Worm (Caenorhabditis elegans) whole organism, late embryonic: ENCODE data around the gene mom-1.

Source experiments
- C08G9.2 ChIP-seq: sonication (generic microtip); optimal IDR thresholded peaks from 2 replicates; lab custom pipeline; 2016; ENCODE audit warnings: mild to moderate bottlenecking, missing genetic modification characterization, moderate library complexity, missing compliant biosample characterization
- C38D4.7 ChIP-seq: fragments of 200-800 bp; sonication (Bioruptor generic); optimal IDR thresholded peaks from 2 replicates; lab custom pipeline; 2018; ENCODE audit warnings: mild to moderate bottlenecking, missing genetic modification characterization, moderate library complexity, missing compliant biosample characterization
- F13H6.1 ChIP-seq: sonication (generic microtip); optimal IDR thresholded peaks from 2 replicates; lab custom pipeline; 2016; ENCODE audit warnings: missing genetic modification characterization, missing compliant biosample characterization
- K02D7.2 ChIP-seq: sonication (generic microtip); optimal IDR thresholded peaks from 2 replicates; lab custom pipeline; 2017; ENCODE audit warnings: mild to moderate bottlenecking, missing genetic modification characterization, missing compliant biosample characterization
- K09A11.1 ChIP-seq: sonication (generic microtip); optimal IDR thresholded peaks from 2 replicates; lab custom pipeline; 2017; ENCODE audit warnings: antibody characterized with exemption, mild to moderate bottlenecking, missing genetic modification characterization, missing compliant biosample characterization; ENCODE audit not compliant: insufficient read depth
- T23F11.4 ChIP-seq: fragments of 200-800 bp; sonication (Bioruptor generic); optimal IDR thresholded peaks from 2 replicates; lab custom pipeline; 2018; ENCODE audit warnings: mild to moderate bottlenecking, missing genetic modification characterization, missing compliant biosample characterization
- ahr-1 ChIP-seq: sonication (generic microtip); optimal IDR thresholded peaks from 2 replicates; lab custom pipeline; 2016; ENCODE audit warnings: missing genetic modification characterization, missing compliant biosample characterization
- ceh-14 ChIP-seq: sonication (generic microtip); optimal IDR thresholded peaks from 2 replicates; lab custom pipeline; 2016; ENCODE audit warnings: missing genotype, missing genetic modification characterization, missing compliant biosample characterization
- ceh-19 ChIP-seq: fragments of 200-800 bp; sonication (Bioruptor generic); optimal IDR thresholded peaks from 2 replicates; lab custom pipeline; 2018; ENCODE audit warnings: mild to moderate bottlenecking, missing genetic modification characterization, missing compliant biosample characterization
- ceh-22 ChIP-seq: sonication (generic microtip); optimal IDR thresholded peaks from 2 replicates; lab custom pipeline; 2017; ENCODE audit warnings: missing biosample characterization, missing genetic modification characterization
- ceh-31 ChIP-seq: sonication (generic microtip); optimal IDR thresholded peaks from 2 replicates; lab custom pipeline; 2016; ENCODE audit warnings: missing genetic modification characterization, missing compliant biosample characterization
- ceh-34 ChIP-seq: sonication (generic microtip); optimal IDR thresholded peaks from 2 replicates; lab custom pipeline; 2016; ENCODE audit warnings: mild to moderate bottlenecking, missing genetic modification characterization, missing compliant biosample characterization
- ceh-45 ChIP-seq: fragments of 200-800 bp; sonication (Bioruptor generic); IDR thresholded peaks from 2 replicates; pipeline ENCODE4 v1.3.6; 2022; ENCODE audit warnings: missing genetic modification reagents, missing genetic modification characterization, missing compliant biosample characterization
- ceh-6 ChIP-seq: fragments of 200-800 bp; sonication (Bioruptor generic); optimal IDR thresholded peaks from 2 replicates; lab custom pipeline; 2018; ENCODE audit warnings: mild to moderate bottlenecking, missing genetic modification characterization, missing compliant biosample characterization
- ceh-9 ChIP-seq: sonication (generic microtip); optimal IDR thresholded peaks from 2 replicates; lab custom pipeline; 2016; ENCODE audit warnings: mild to moderate bottlenecking, missing genetic modification characterization, inconsistent platforms, missing compliant biosample characterization
- dmd-4 ChIP-seq: sonication (generic microtip); optimal IDR thresholded peaks from 2 replicates; lab custom pipeline; 2016; ENCODE audit warnings: borderline replicate concordance, missing genetic modification characterization, missing compliant biosample characterization
- dve-1 ChIP-seq: sonication (generic microtip); optimal IDR thresholded peaks from 2 replicates; lab custom pipeline; 2017; ENCODE audit warnings: antibody characterized with exemption, mild to moderate bottlenecking, missing genetic modification characterization, missing compliant biosample characterization
- elt-2 ChIP-seq: sonication (generic microtip); optimal IDR thresholded peaks from 2 replicates; lab custom pipeline; 2016; ENCODE audit warnings: missing genetic modification reagents, missing genetic modification characterization, missing compliant biosample characterization
- eyg-1 ChIP-seq: sonication (generic microtip); optimal IDR thresholded peaks from 2 replicates; lab custom pipeline; 2016; ENCODE audit warnings: missing genotype, missing genetic modification characterization, missing compliant biosample characterization
- fax-1 ChIP-seq: sonication (generic microtip); optimal IDR thresholded peaks from 2 replicates; lab custom pipeline; 2016; ENCODE audit warnings: missing genotype, missing genetic modification characterization, missing compliant biosample characterization
- fkh-10 ChIP-seq: fragments of 150-350 bp; optimal IDR thresholded peaks from 2 replicates; lab custom pipeline; 2014; ENCODE audit warnings: missing biosample characterization, missing genetic modification reagents, missing genetic modification characterization
- gmeb-2 ChIP-seq: sonication (generic microtip); optimal IDR thresholded peaks from 2 replicates; lab custom pipeline; 2016; ENCODE audit warnings: missing genetic modification characterization, inconsistent platforms, missing compliant biosample characterization
- hlh-13 ChIP-seq: fragments of 200-800 bp; sonication (Bioruptor generic); optimal IDR thresholded peaks from 2 replicates; lab custom pipeline; 2018; ENCODE audit warnings: mild to moderate bottlenecking, missing genetic modification characterization, missing compliant biosample characterization
- hlh-15 ChIP-seq: sonication (generic microtip); optimal IDR thresholded peaks from 2 replicates; lab custom pipeline; 2016; ENCODE audit warnings: missing genetic modification characterization, missing compliant biosample characterization
- hlh-30 ChIP-seq: sonication (generic microtip); optimal IDR thresholded peaks from 2 replicates; lab custom pipeline; 2017; ENCODE audit warnings: antibody characterized with exemption, missing genetic modification characterization, missing compliant biosample characterization; ENCODE audit not compliant: insufficient read depth
- lim-6 ChIP-seq: sonication (generic microtip); optimal IDR thresholded peaks from 2 replicates; lab custom pipeline; 2016; ENCODE audit warnings: missing genetic modification characterization, missing compliant biosample characterization
- lin-11 ChIP-seq: fragments of 200-800 bp; sonication (Bioruptor generic); optimal IDR thresholded peaks from 2 replicates; lab custom pipeline; 2018; ENCODE audit warnings: mild to moderate bottlenecking, missing genetic modification characterization, missing compliant biosample characterization
- madf-2 ChIP-seq: sonication (generic microtip); optimal IDR thresholded peaks from 2 replicates; lab custom pipeline; 2017; ENCODE audit warnings: missing genetic modification characterization, missing compliant biosample characterization
- mec-3 ChIP-seq: sonication (generic microtip); optimal IDR thresholded peaks from 2 replicates; lab custom pipeline; 2016; ENCODE audit warnings: borderline replicate concordance, missing genetic modification characterization, missing compliant biosample characterization
- nfya-1 ChIP-seq: sonication (generic microtip); optimal IDR thresholded peaks from 2 replicates; lab custom pipeline; 2017; ENCODE audit warnings: missing genetic modification characterization, mild to moderate bottlenecking, missing compliant biosample characterization, antibody characterized with exemption, moderate library complexity
- nhr-11 ChIP-seq: fragments of 150-350 bp; optimal IDR thresholded peaks from 2 replicates; lab custom pipeline; 2014; ENCODE audit warnings: missing biosample characterization, missing genetic modification characterization
- npax-4 ChIP-seq: sonication (generic microtip); optimal IDR thresholded peaks from 2 replicates; lab custom pipeline; 2016; ENCODE audit warnings: missing genetic modification characterization, missing compliant biosample characterization
- pag-3 ChIP-seq: sonication (generic microtip); optimal IDR thresholded peaks from 2 replicates; lab custom pipeline; 2016; ENCODE audit warnings: missing compliant biosample characterization, missing genetic modification characterization, borderline replicate concordance
- pat-9 ChIP-seq: fragments of 200-800 bp; sonication (Bioruptor generic); optimal IDR thresholded peaks from 2 replicates; lab custom pipeline; 2018; ENCODE audit warnings: mild to moderate bottlenecking, missing genetic modification characterization, moderate library complexity, missing compliant biosample characterization
- pax-1 ChIP-seq: fragments of 150-350 bp; optimal IDR thresholded peaks from 2 replicates; lab custom pipeline; 2014; ENCODE audit warnings: missing biosample characterization, missing genetic modification characterization
- pqm-1 ChIP-seq: sonication (generic microtip); optimal IDR thresholded peaks from 2 replicates; lab custom pipeline; 2016; ENCODE audit warnings: missing genetic modification characterization, missing compliant biosample characterization
- ref-2 ChIP-seq: sonication (generic microtip); optimal IDR thresholded peaks from 2 replicates; lab custom pipeline; 2016; ENCODE audit warnings: missing genetic modification characterization, missing compliant biosample characterization
- rnt-1 ChIP-seq: sonication (generic microtip); optimal IDR thresholded peaks from 2 replicates; lab custom pipeline; 2016; ENCODE audit warnings: missing genetic modification characterization, missing compliant biosample characterization
- sdc-2 ChIP-seq: sonication (generic microtip); optimal IDR thresholded peaks from 2 replicates; lab custom pipeline; 2016; ENCODE audit warnings: missing genotype, missing genetic modification characterization, missing compliant biosample characterization
- sox-2 ChIP-seq: fragments of 200-800 bp; sonication (Bioruptor generic); IDR thresholded peaks from 2 replicates; pipeline ENCODE4 v1.3.6; 2022; ENCODE audit warnings: missing genetic modification reagents, missing genetic modification characterization, missing compliant biosample characterization
- sox-4 ChIP-seq: sonication (generic microtip); optimal IDR thresholded peaks from 2 replicates; lab custom pipeline; 2017; ENCODE audit warnings: mild to moderate bottlenecking, missing genetic modification characterization, inconsistent platforms, missing compliant biosample characterization
- tbx-2 ChIP-seq: sonication (generic microtip); optimal IDR thresholded peaks from 2 replicates; lab custom pipeline; 2016; ENCODE audit warnings: missing genetic modification characterization, missing compliant biosample characterization
- tbx-7 ChIP-seq: sonication (generic microtip); optimal IDR thresholded peaks from 2 replicates; lab custom pipeline; 2016; ENCODE audit warnings: missing genotype, missing genetic modification characterization, missing compliant biosample characterization
- ttx-3 ChIP-seq: sonication (generic microtip); optimal IDR thresholded peaks from 2 replicates; lab custom pipeline; 2016; ENCODE audit warnings: missing genetic modification reagents, missing genetic modification characterization, missing compliant biosample characterization
- zip-5 ChIP-seq: sonication (generic microtip); optimal IDR thresholded peaks from 2 replicates; lab custom pipeline; 2016; ENCODE audit warnings: missing genetic modification characterization, missing compliant biosample characterization
- ztf-16 ChIP-seq: sonication (generic microtip); optimal IDR thresholded peaks from 2 replicates; lab custom pipeline; 2017; ENCODE audit warnings: missing genetic modification characterization, missing compliant biosample characterization

mom-1 gene

ce11 chrX:6289038-6289437 lies 3.9 kb upstream of the mom-1 start:
- TF ChIP-seq lin-11 (tag; lab: Kevin White, UChicago) (no peak), pat-9 (tag; lab: Kevin White, UChicago) (no peak), tbx-2 (tag; lab: Kevin White, UChicago) (no peak), C08G9.2 (tag; lab: Kevin White, UChicago) (no peak), fax-1 (tag; lab: Kevin White, UChicago) (no peak), ceh-34 (tag; lab: Kevin White, UChicago) (no peak), ceh-31 (tag; lab: Kevin White, UChicago) (no peak), mec-3 (tag; lab: Kevin White, UChicago) (no peak), T23F11.4 (GFP tag; lab: Kevin White, UChicago) (no peak), pqm-1 (tag; lab: Kevin White, UChicago) (no peak), nhr-11 (tag; lab: Kevin White, UChicago) (no peak)

ce11 chrX:6291632-6292031 lies 1.3 kb upstream of the mom-1 start, which contains the start of gene lev-9:
TSS of gene lev-9 (minus strand) at chrX:6291732.
- TF ChIP-seq mec-3 (tag; lab: Kevin White, UChicago) (no peak), hlh-13 (GFP tag; lab: Kevin White, UChicago) (no peak), nfya-1 (no peak), ceh-9 (tag; lab: Kevin White, UChicago) (no peak), rnt-1 (tag; lab: Kevin White, UChicago) (no peak), npax-4 (tag; lab: Kevin White, UChicago) (no peak), T23F11.4 (GFP tag; lab: Kevin White, UChicago) (no peak), gmeb-2 (no peak), C08G9.2 (tag; lab: Kevin White, UChicago) (no peak), madf-2 (no peak), pag-3 (no peak), lim-6 (tag; lab: Kevin White, UChicago) (no peak), F13H6.1 (tag; lab: Kevin White, UChicago) (no peak), sdc-2 (tag; lab: Kevin White, UChicago) (no peak), nhr-11 (tag; lab: Kevin White, UChicago) (no peak), C38D4.7 (GFP tag; lab: Kevin White, UChicago) (no peak), zip-5 (tag; lab: Kevin White, UChicago) (no peak)

- TF ChIP-seq ceh-34 (tag; lab: Kevin White, UChicago) = peak; percentile 90
- peak; percentile 27 for TF ChIP-seq tbx-7
- peak; percentile 8 for TF ChIP-seq hlh-30 (tag; lab: Kevin White, UChicago)
- TF ChIP-seq pat-9 (tag; lab: Kevin White, UChicago) = peak; percentile 91
- peak; percentile 70 for TF ChIP-seq K09A11.1 (tag; lab: Kevin White, UChicago)
- TF ChIP-seq pax-1 (tag; lab: Kevin White, UChicago) = no peak
- peak; percentile 69 for TF ChIP-seq zip-5 (tag; lab: Kevin White, UChicago)
- peak; percentile 84 for TF ChIP-seq dve-1 (tag; lab: Kevin White, UChicago)
- TF ChIP-seq dmd-4 (tag; lab: Kevin White, UChicago) = peak; percentile 73
- peak; percentile 91 for TF ChIP-seq K02D7.2
- TF ChIP-seq ceh-6 (GFP tag; lab: Kevin White, UChicago) = peak; percentile 87
- peak; percentile 93 for TF ChIP-seq eyg-1 (tag; lab: Kevin White, UChicago)
- peak; percentile 86 for TF ChIP-seq ceh-14 (tag; lab: Kevin White, UChicago)
- peak; percentile 81 for TF ChIP-seq npax-4 (tag; lab: Kevin White, UChicago)
- TF ChIP-seq ahr-1 = peak; percentile 84
- no peak for TF ChIP-seq mec-3 (tag; lab: Kevin White, UChicago)
- TF ChIP-seq ztf-16 (tag; lab: Kevin White, UChicago) = peak; percentile 92
- TF ChIP-seq nfya-1 = peak; percentile 56
- TF ChIP-seq ttx-3 (tag; lab: Kevin White, UChicago) = peak; percentile 91
- TF ChIP-seq sox-2 (GFP tag; lab: Robert Waterston, UW) = peak; percentile 89
- peak; percentile 88 for TF ChIP-seq hlh-15 (tag; lab: Kevin White, UChicago)
- TF ChIP-seq ceh-19 = peak; percentile 92
- TF ChIP-seq pag-3 = peak; percentile 77
- peak; percentile 88 for TF ChIP-seq fax-1 (tag; lab: Kevin White, UChicago)
- TF ChIP-seq C08G9.2 (tag; lab: Kevin White, UChicago) = peak; percentile 81
- peak; percentile 89 for TF ChIP-seq sox-4
- TF ChIP-seq rnt-1 (tag; lab: Kevin White, UChicago) = peak; percentile 76
- TF ChIP-seq ref-2 (tag; lab: Kevin White, UChicago) = peak; percentile 78
- TF ChIP-seq elt-2 (tag; lab: Kevin White, UChicago) = peak; percentile 95
- TF ChIP-seq ceh-45 (GFP tag; lab: Robert Waterston, UW) = peak; percentile 91
- TF ChIP-seq ceh-22 (tag; lab: Kevin White, UChicago) = no peak
- TF ChIP-seq fkh-10 (GFP tag; lab: Kevin White, UChicago) = no peak
These were observed 769 bp upstream of the mom-1 start for ce11 chrX:6292143-6292542.
